Worm (Caenorhabditis elegans) whole organism, midembryonic: ENCODE results near the gene atl-1.

Experiments used
- flt-1 ChIP-seq: fragments of 200-800 bp; sonication (Bioruptor generic); IDR thresholded peaks from 2 replicates; pipeline ENCODE4 v1.3.6; 2022; ENCODE audit warnings: missing genetic modification characterization, missing compliant biosample characterization
- klf-2 ChIP-seq: fragments of 200-800 bp; sonication (Bioruptor generic); conservative IDR thresholded peaks from 2 replicates; pipeline ENCODE4 v1.3.6; 2022; ENCODE audit warnings: missing genetic modification reagents, missing genetic modification characterization, missing compliant biosample characterization
- ztf-29 ChIP-seq: fragments of 200-800 bp; sonication (Bioruptor generic); IDR thresholded peaks from 2 replicates; pipeline ENCODE4 v1.3.6; 2022; ENCODE audit warnings: missing genetic modification reagents, missing genetic modification characterization, missing compliant biosample characterization

- TF ChIP-seq flt-1 (GFP tag; lab: Robert Waterston, UW) (no peak), ztf-29 (no peak), klf-2 (GFP tag; lab: Robert Waterston, UW) (no peak)
These were observed 37.1 kb downstream of the atl-1 start, which contains the start of gene dop-2 for ce11 chrV:9608256-9608655.
